Worm (Caenorhabditis elegans) whole organism, midembryonic: ENCODE data around the gene pfkb-1.2.

Experiments used
- T22C8.4 ChIP-seq: fragments of 200-800 bp; sonication (Bioruptor generic); IDR thresholded peaks from 2 replicates; pipeline ENCODE4 v1.3.6; 2022; ENCODE audit warnings: missing genetic modification characterization, missing compliant biosample characterization
- cog-1 ChIP-seq: sonication (generic microtip); optimal IDR thresholded peaks from 2 replicates; lab custom pipeline; 2016; ENCODE audit warnings: missing genetic modification characterization, missing compliant biosample characterization
- flt-1 ChIP-seq: fragments of 200-800 bp; sonication (Bioruptor generic); IDR thresholded peaks from 2 replicates; pipeline ENCODE4 v1.3.6; 2022; ENCODE audit warnings: missing genetic modification characterization, missing compliant biosample characterization
- klf-2 ChIP-seq: fragments of 200-800 bp; sonication (Bioruptor generic); conservative IDR thresholded peaks from 2 replicates; pipeline ENCODE4 v1.3.6; 2022; ENCODE audit warnings: missing genetic modification reagents, missing genetic modification characterization, missing compliant biosample characterization
- med-1 ChIP-seq: sonication (generic microtip); optimal IDR thresholded peaks from 2 replicates; lab custom pipeline; 2017; ENCODE audit warnings: missing genetic modification characterization, mild to moderate bottlenecking, missing compliant biosample characterization, antibody characterized with exemption, missing genetic modification reagents; ENCODE audit not compliant: insufficient read depth
- ref-1 ChIP-seq: fragments of 200-800 bp; sonication (Bioruptor generic); conservative IDR thresholded peaks from 2 replicates; pipeline ENCODE4 v1.3.6; 2022; ENCODE audit warnings: missing genetic modification reagents, missing genetic modification characterization, missing compliant biosample characterization
- tab-1 ChIP-seq: fragments of 200-800 bp; sonication (Bioruptor generic); IDR thresholded peaks from 2 replicates; pipeline ENCODE4 v1.3.6; 2022; ENCODE audit warnings: missing genetic modification characterization, missing compliant biosample characterization
- ztf-23 ChIP-seq: fragments of 200-800 bp; sonication (Bioruptor generic); IDR thresholded peaks from 2 replicates; pipeline ENCODE4 v1.3.6; 2022; ENCODE audit warnings: missing genetic modification reagents, missing genetic modification characterization, missing compliant biosample characterization
- ztf-29 ChIP-seq: fragments of 200-800 bp; sonication (Bioruptor generic); IDR thresholded peaks from 2 replicates; pipeline ENCODE4 v1.3.6; 2022; ENCODE audit warnings: missing genetic modification reagents, missing genetic modification characterization, missing compliant biosample characterization

The pfkb-1.2 gene

ce11 chrIV:5946602-5947444 is 5.1 kb downstream of the pfkb-1.2 start, which contains the start of gene inx-7:
Gene inx-7 (minus strand): TSS chrIV:5946638.
- TF ChIP-seq klf-2 (GFP tag; lab: Robert Waterston, UW) (no peak), flt-1 (GFP tag; lab: Robert Waterston, UW) (no peak), cog-1 (tag; lab: Kevin White, UChicago) (no peak), ztf-23 (GFP tag; lab: Robert Waterston, UW) (no peak), ztf-29 (GFP tag; lab: Robert Waterston, UW) (no peak), med-1 (no peak), tab-1 (GFP tag; lab: Robert Waterston, UW) (no peak), ref-1 (no peak), T22C8.4 (GFP tag; lab: Robert Waterston, UW) (no peak)

- no peak for TF ChIP-seq med-1
- TF ChIP-seq cog-1 (tag; lab: Kevin White, UChicago) = peak; percentile 3
Measured at ce11 chrIV:5947555-5948151, 5.9 kb downstream of the pfkb-1.2 start, which contains the start of gene rps-25. Gene rps-25 (minus strand): TSS chrIV:5947605.

- TF ChIP-seq med-1 (no peak), flt-1 (GFP tag; lab: Robert Waterston, UW) (no peak), ztf-29 (GFP tag; lab: Robert Waterston, UW) (no peak), ztf-23 (GFP tag; lab: Robert Waterston, UW) (no peak), T22C8.4 (GFP tag; lab: Robert Waterston, UW) (no peak), klf-2 (GFP tag; lab: Robert Waterston, UW) (no peak), cog-1 (tag; lab: Kevin White, UChicago) (no peak), tab-1 (GFP tag; lab: Robert Waterston, UW) (no peak), ref-1 (no peak)
Measured at ce11 chrIV:5948712-5949111, 7.0 kb downstream of the pfkb-1.2 start.

- TF ChIP-seq tab-1 (GFP tag; lab: Robert Waterston, UW) (no peak), flt-1 (GFP tag; lab: Robert Waterston, UW) (no peak), ztf-23 (GFP tag; lab: Robert Waterston, UW) (no peak), ztf-29 (GFP tag; lab: Robert Waterston, UW) (no peak), cog-1 (tag; lab: Kevin White, UChicago) (no peak), T22C8.4 (GFP tag; lab: Robert Waterston, UW) (no peak), ref-1 (no peak), med-1 (no peak), klf-2 (GFP tag; lab: Robert Waterston, UW) (no peak)
Measured at ce11 chrIV:5949964-5950363, 8.2 kb downstream of the pfkb-1.2 start.

ce11 chrIV:5952966-5953365 is 11.2 kb downstream of the pfkb-1.2 start:
- no peak for TF ChIP-seq ref-1
- no peak for TF ChIP-seq tab-1 (GFP tag; lab: Robert Waterston, UW)
- TF ChIP-seq ztf-29 (GFP tag; lab: Robert Waterston, UW) = no peak
- no peak for TF ChIP-seq T22C8.4 (GFP tag; lab: Robert Waterston, UW)
- 0 out of 2 replicates have a peak, but pooled peaks have one; percentile 48 for TF ChIP-seq ztf-23 (GFP tag; lab: Robert Waterston, UW)
- TF ChIP-seq med-1 = no peak
- 0 out of 2 replicates have a peak, but pooled peaks have one; percentile 16 for TF ChIP-seq flt-1 (GFP tag; lab: Robert Waterston, UW)
- TF ChIP-seq klf-2 (GFP tag; lab: Robert Waterston, UW) = no peak
- TF ChIP-seq cog-1 (tag; lab: Kevin White, UChicago) = peak; percentile 34

ce11 chrIV:5954743-5955142 is 13.0 kb downstream of the pfkb-1.2 start:
- no peak for TF ChIP-seq T22C8.4 (GFP tag; lab: Robert Waterston, UW)
- no peak for TF ChIP-seq flt-1 (GFP tag; lab: Robert Waterston, UW)
- no peak for TF ChIP-seq klf-2 (GFP tag; lab: Robert Waterston, UW)
- no peak for TF ChIP-seq ref-1
- no peak for TF ChIP-seq cog-1 (tag; lab: Kevin White, UChicago)
- no peak for TF ChIP-seq med-1
- TF ChIP-seq ztf-29 (GFP tag; lab: Robert Waterston, UW) = no peak
- no peak for TF ChIP-seq tab-1 (GFP tag; lab: Robert Waterston, UW)
- no peak for TF ChIP-seq ztf-23 (GFP tag; lab: Robert Waterston, UW)

- TF ChIP-seq flt-1 (GFP tag; lab: Robert Waterston, UW) (no peak), ref-1 (no peak), ztf-23 (GFP tag; lab: Robert Waterston, UW) (no peak), ztf-29 (GFP tag; lab: Robert Waterston, UW) (no peak), cog-1 (tag; lab: Kevin White, UChicago) (no peak), med-1 (no peak), klf-2 (GFP tag; lab: Robert Waterston, UW) (no peak), T22C8.4 (GFP tag; lab: Robert Waterston, UW) (0 out of 2 replicates have a peak, but pooled peaks have one; percentile 27), tab-1 (GFP tag; lab: Robert Waterston, UW) (no peak)
Measured at ce11 chrIV:5959951-5960350, 18.2 kb downstream of the pfkb-1.2 start.

ce11 chrIV:5962219-5962945 is 20.7 kb downstream of the pfkb-1.2 start, which contains the start of gene K02B2.6:
Gene K02B2.6 (minus strand): TSS chrIV:5962269.
- no peak for TF ChIP-seq flt-1 (GFP tag; lab: Robert Waterston, UW)

- TF ChIP-seq ztf-23 (GFP tag; lab: Robert Waterston, UW) (no peak), T22C8.4 (GFP tag; lab: Robert Waterston, UW) (no peak), flt-1 (GFP tag; lab: Robert Waterston, UW) (no peak), ztf-29 (GFP tag; lab: Robert Waterston, UW) (no peak), klf-2 (GFP tag; lab: Robert Waterston, UW) (no peak), ref-1 (no peak), med-1 (no peak), tab-1 (GFP tag; lab: Robert Waterston, UW) (no peak), cog-1 (tag; lab: Kevin White, UChicago) (no peak)
Measured at ce11 chrIV:5964286-5964685, 22.6 kb downstream of the pfkb-1.2 start.
